Worm (Caenorhabditis elegans) whole organism, L4/young adult: Measurements from ENCODE around the gene daf-14.

ENCODE experiments used
- W03F9.2 ChIP-seq: fragments of 150-350 bp; optimal IDR thresholded peaks from 2 replicates; lab custom pipeline; 2014; ENCODE audit warnings: missing biosample characterization, missing genetic modification characterization
- dao-5 ChIP-seq: sonication (generic microtip); optimal IDR thresholded peaks from 2 replicates; lab custom pipeline; 2016; ENCODE audit warnings: missing genotype, missing genetic modification characterization, moderate library complexity, missing compliant biosample characterization
- him-1 ChIP-seq: sonication (generic microtip); optimal IDR thresholded peaks from 2 replicates; lab custom pipeline; 2016; ENCODE audit warnings: missing genotype, missing genetic modification reagents, missing genetic modification characterization, missing compliant biosample characterization

The daf-14 gene

DNA sequence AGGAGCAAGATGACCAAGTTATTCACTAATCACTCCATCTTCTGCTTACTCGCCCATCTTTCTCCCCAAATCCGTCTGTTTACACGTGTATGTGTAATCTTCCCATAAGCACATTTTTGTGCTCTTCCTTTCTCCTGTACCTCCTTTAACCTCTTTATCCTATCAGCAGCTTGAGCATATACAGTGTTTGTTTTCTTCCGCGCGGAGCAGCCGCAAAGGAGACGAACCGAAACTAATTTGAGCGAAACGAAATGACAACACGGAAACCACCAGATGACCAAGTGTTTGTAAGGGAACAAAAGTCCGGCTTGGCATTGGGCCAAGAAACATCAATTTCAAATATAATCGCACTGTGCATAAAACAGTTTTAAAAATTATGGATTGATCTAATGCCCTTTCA is 54.0 kb downstream of the daf-14 start:
- no peak for TF ChIP-seq dao-5
- no peak for TF ChIP-seq him-1
- no peak for TF ChIP-seq W03F9.2 (tag; lab: Kevin White, UChicago)
